Fruit fly (Drosophila melanogaster): ENCODE measurements around the gene CG12817.

Gene CG12817

dm6 chr3R:10185986-10186385 lies 38.5 kb downstream of the CG12817 start:
- no peak for TF ChIP-seq dsf (GFP tag; optimal IDR thresholded peaks at IDR 0.05; ENCODE audit: borderline replicate concordance)
- TF ChIP-seq sv (GFP tag; optimal IDR thresholded peaks at IDR 0.05): no peak
- TF ChIP-seq pan (optimal IDR thresholded peaks at IDR 0.05): no peak
- TF ChIP-seq CG9705 (GFP tag; optimal IDR thresholded peaks at IDR 0.05): no peak
- TF ChIP-seq Hr83 (GFP tag; optimal IDR thresholded peaks at IDR 0.05; ENCODE audit: poor library complexity, severe bottlenecking): no peak
- no peak for TF ChIP-seq woc (GFP tag; optimal IDR thresholded peaks at IDR 0.05)
- no peak for TF ChIP-seq Dif (GFP tag; optimal IDR thresholded peaks at IDR 0.05; ENCODE audit: partially characterized antibody)
- no peak for TF ChIP-seq ey (GFP tag; optimal IDR thresholded peaks at IDR 0.05)
- no peak for TF ChIP-seq Sp1 (GFP tag; optimal IDR thresholded peaks at IDR 0.05)
- no peak for TF ChIP-seq brk (GFP tag; optimal IDR thresholded peaks at IDR 0.05)
- no peak for TF ChIP-seq br (GFP tag; optimal IDR thresholded peaks at IDR 0.05)
- no peak for TF ChIP-seq OdsH (GFP tag; optimal IDR thresholded peaks at IDR 0.05)
- TF ChIP-seq CG32264 (GFP tag; optimal IDR thresholded peaks at IDR 0.05): no peak

dm6 chr3R:10176927-10177511 lies 47.5 kb downstream of the CG12817 start:
- TF ChIP-seq Rel (GFP tag; optimal IDR thresholded peaks at IDR 0.05): no peak
- TF ChIP-seq Rel (tag; optimal IDR thresholded peaks at IDR 0.05): peak; percentile 26
- no peak for TF ChIP-seq Abd-B (GFP tag; optimal IDR thresholded peaks at IDR 0.05)
